Worm (Caenorhabditis elegans) whole organism, L4 larva: ENCODE data around the gene nhr-115.

Experiments
- lsy-2 ChIP-seq, 2 experiments: fragments of 150-350 bp in 1 of 2; sonication (generic microtip) in 1 of 2; optimal IDR thresholded peaks; 2 replicates each; lab custom pipeline; 2014 to 2017; ENCODE audit warnings: missing biosample characterization in 2 of 2, missing genetic modification characterization in 2 of 2
- ztf-11 ChIP-seq: fragments of 150-350 bp; optimal IDR thresholded peaks from 2 replicates; lab custom pipeline; 2014; ENCODE audit warnings: missing biosample characterization, missing genetic modification characterization

- TF ChIP-seq lsy-2 (tag; optimal IDR thresholded peaks at IDR 0.05; lab: Kevin White, UChicago) = no peak
- no peak for TF ChIP-seq ztf-11 (tag; lab: Kevin White, UChicago)
Observed at ce11 chrV:2341285-2341684, 48.9 kb downstream of the nhr-115 start, which contains the start of gene irld-30.
